Fruit fly (Drosophila melanogaster): ENCODE results near the gene CG13473.
A peak's percentile ranks its signal among the peaks of the same experiment; 100 is the strongest.

CG13473 gene

dm6 chr3L:14706461-14706880 is 22.1 kb upstream of the CG13473 start:
- no peak for TF ChIP-seq CG15710 (tag; optimal IDR thresholded peaks at IDR 0.05)
- TF ChIP-seq Pif1B (GFP tag; optimal IDR thresholded peaks at IDR 0.05) = peak; percentile 41
- TF ChIP-seq Pif1A (GFP tag; optimal IDR thresholded peaks at IDR 0.05) = peak; percentile 18
- no peak for TF ChIP-seq EcR (GFP tag; optimal IDR thresholded peaks at IDR 0.05)
- TF ChIP-seq CG12605 (GFP tag; IDR thresholded peaks at IDR 0.05) = peak; percentile 94

DNA sequence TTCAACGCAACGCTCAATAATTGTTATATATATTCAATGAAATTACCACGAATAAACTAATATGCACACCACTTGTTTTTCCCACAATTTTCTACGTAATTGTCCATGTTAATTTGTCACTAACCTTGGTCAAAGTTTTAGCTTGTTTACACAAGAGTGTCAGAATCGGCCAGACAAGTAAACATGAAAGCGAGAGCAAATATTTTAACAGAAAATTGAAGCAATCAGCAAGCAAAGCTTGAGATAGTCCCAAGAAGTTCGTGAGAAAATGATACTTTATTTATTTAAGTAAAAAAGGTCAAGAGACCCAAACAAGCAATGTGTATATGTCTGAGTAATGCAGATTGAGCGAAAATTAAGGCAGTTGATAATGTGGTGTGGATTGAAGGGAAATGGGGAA is 20.5 kb upstream of the CG13473 start:
- TF ChIP-seq Pif1A (GFP tag; optimal IDR thresholded peaks at IDR 0.05) (peak; percentile 41), rn (GFP tag; IDR thresholded peaks at IDR 0.05) (no peak)

dm6 chr3L:14712799-14713198 is 15.8 kb upstream of the CG13473 start:
- no peak for TF ChIP-seq D1 (tag; optimal IDR thresholded peaks at IDR 0.05)
- no peak for TF ChIP-seq CG14655 (GFP tag; optimal IDR thresholded peaks at IDR 0.05)
- TF ChIP-seq rn (GFP tag; IDR thresholded peaks at IDR 0.05) = no peak
- no peak for TF ChIP-seq CG32121 (GFP tag; IDR thresholded peaks at IDR 0.05)
- TF ChIP-seq EcR (GFP tag; optimal IDR thresholded peaks at IDR 0.05) = no peak
- no peak for TF ChIP-seq CG17806 (tag; optimal IDR thresholded peaks at IDR 0.05)
- no peak for TF ChIP-seq Snoo (tag; optimal IDR thresholded peaks at IDR 0.05)
- TF ChIP-seq CG4496 (GFP tag; IDR thresholded peaks at IDR 0.05) = no peak
- TF ChIP-seq CG8159 (tag; optimal IDR thresholded peaks at IDR 0.05) = no peak
- no peak for TF ChIP-seq gl (tag; optimal IDR thresholded peaks at IDR 0.05)
- TF ChIP-seq CG8301 (tag; optimal IDR thresholded peaks at IDR 0.05) = no peak
- TF ChIP-seq Pif1A (GFP tag; optimal IDR thresholded peaks at IDR 0.05) = no peak
- TF ChIP-seq CG34367 (tag; optimal IDR thresholded peaks at IDR 0.05) = no peak
- no peak for TF ChIP-seq CG13204 (GFP tag; optimal IDR thresholded peaks at IDR 0.05)
- no peak for TF ChIP-seq CG12605 (GFP tag; IDR thresholded peaks at IDR 0.05)
- no peak for TF ChIP-seq CG10348 (GFP tag; IDR thresholded peaks at IDR 0.05)
- TF ChIP-seq Ets98B (GFP tag; IDR thresholded peaks at IDR 0.05) = no peak
- TF ChIP-seq Pif1B (GFP tag; optimal IDR thresholded peaks at IDR 0.05) = no peak
- TF ChIP-seq fd96Ca (GFP tag; IDR thresholded peaks at IDR 0.05) = no peak

DNA sequence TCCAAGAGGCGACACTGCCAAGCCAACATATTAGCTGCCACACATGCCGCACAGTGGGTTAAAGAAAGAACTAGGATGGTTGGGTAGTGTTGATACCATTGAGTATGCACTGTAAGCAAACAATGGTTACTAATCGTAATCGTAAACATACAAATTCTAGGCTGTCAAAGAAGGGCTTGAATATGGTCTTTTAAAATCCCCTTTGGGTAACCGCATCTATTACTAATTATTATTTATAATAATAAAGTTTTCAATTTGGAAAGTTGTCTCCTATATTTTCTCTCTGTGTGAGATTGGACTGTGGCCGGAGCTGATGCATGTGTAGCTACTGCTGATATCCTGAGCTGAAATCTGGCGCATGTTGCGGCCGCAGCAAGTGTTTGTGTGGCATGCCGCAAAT is 3.2 kb downstream of the CG13473 start:
- TF ChIP-seq Pif1A (GFP tag; optimal IDR thresholded peaks at IDR 0.05) (peak; percentile 36), CG8159 (tag; optimal IDR thresholded peaks at IDR 0.05) (peak; percentile 60), fd96Ca (GFP tag; IDR thresholded peaks at IDR 0.05) (peak; percentile 72; the same call in 2 of the 3 replicates), CG14655 (GFP tag; optimal IDR thresholded peaks at IDR 0.05) (peak; percentile 61), Snoo (tag; optimal IDR thresholded peaks at IDR 0.05) (no peak), CG32121 (GFP tag; IDR thresholded peaks at IDR 0.05) (peak; percentile 49; the same call in 1 of the 2 replicates), Pif1B (GFP tag; optimal IDR thresholded peaks at IDR 0.05) (peak; percentile 28), CG4496 (GFP tag; IDR thresholded peaks at IDR 0.05) (0 out of 3 replicates have a peak, but pooled peaks have one; percentile 35), CG17806 (tag; optimal IDR thresholded peaks at IDR 0.05) (no peak)

dm6 chr3L:14733417-14733816 is 4.9 kb downstream of the CG13473 start, which contains the start of gene CG13471:
TSS of gene CG13471 (minus strand) at chr3L:14733517.
- TF ChIP-seq CG32121 (GFP tag; IDR thresholded peaks at IDR 0.05) (no peak), CG10348 (GFP tag; IDR thresholded peaks at IDR 0.05) (no peak), gl (tag; optimal IDR thresholded peaks at IDR 0.05) (no peak), Pif1A (GFP tag; optimal IDR thresholded peaks at IDR 0.05) (no peak), Ets98B (GFP tag; IDR thresholded peaks at IDR 0.05) (no peak), Snoo (tag; optimal IDR thresholded peaks at IDR 0.05) (no peak), rn (GFP tag; IDR thresholded peaks at IDR 0.05) (no peak), CG4496 (GFP tag; IDR thresholded peaks at IDR 0.05) (no peak), CG9948 (tag; optimal IDR thresholded peaks at IDR 0.05) (no peak), CG8301 (tag; optimal IDR thresholded peaks at IDR 0.05) (no peak), Pif1B (GFP tag; optimal IDR thresholded peaks at IDR 0.05) (no peak)

- TF ChIP-seq fd96Ca (GFP tag; IDR thresholded peaks at IDR 0.05) = no peak
- peak; percentile 62 for TF ChIP-seq EcR (GFP tag; optimal IDR thresholded peaks at IDR 0.05)
Observed at dm6 chr3L:14743106-14743692, 14.6 kb downstream of the CG13473 start.

DNA sequence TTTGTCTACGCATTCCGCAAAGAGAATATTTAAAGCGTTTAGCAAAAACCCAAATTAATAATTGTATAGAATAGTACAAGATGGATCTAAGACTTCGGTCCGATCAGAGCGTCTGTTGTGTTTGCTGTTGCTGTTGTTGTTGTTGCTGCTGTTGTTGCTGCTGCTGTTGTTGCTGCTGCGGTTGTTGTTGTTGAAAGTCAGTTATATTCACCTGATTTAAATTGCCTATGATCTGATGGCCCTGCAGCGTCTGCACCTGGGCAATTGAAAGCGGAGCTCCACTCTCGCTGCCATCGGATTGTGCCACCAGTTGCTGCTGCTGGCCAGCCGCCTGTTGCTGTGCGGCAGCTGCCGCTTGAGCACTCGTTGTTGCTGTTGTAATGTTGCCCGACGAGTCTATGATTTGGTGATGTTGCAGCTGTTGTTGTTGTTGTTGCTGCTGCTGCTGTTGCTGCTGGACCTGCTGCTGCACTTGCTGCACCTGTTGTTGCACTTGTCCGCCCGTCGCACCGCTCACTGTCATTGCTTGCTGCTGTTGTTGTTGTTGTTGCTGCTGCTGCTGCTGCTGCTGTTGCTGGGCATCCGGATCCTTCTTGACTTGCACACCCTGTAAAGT is 22.6 kb downstream of the CG13473 start:
- TF ChIP-seq CG13204 (GFP tag; optimal IDR thresholded peaks at IDR 0.05) (no peak), CG8159 (tag; optimal IDR thresholded peaks at IDR 0.05) (no peak), gl (tag; optimal IDR thresholded peaks at IDR 0.05) (no peak), CG4496 (GFP tag; IDR thresholded peaks at IDR 0.05) (no peak), fd96Ca (GFP tag; IDR thresholded peaks at IDR 0.05) (no peak), CG17806 (tag; optimal IDR thresholded peaks at IDR 0.05) (no peak), CG34367 (tag; optimal IDR thresholded peaks at IDR 0.05) (no peak), CG12605 (GFP tag; IDR thresholded peaks at IDR 0.05) (no peak), Ets98B (GFP tag; IDR thresholded peaks at IDR 0.05) (no peak), CG8301 (tag; optimal IDR thresholded peaks at IDR 0.05) (no peak), D1 (tag; optimal IDR thresholded peaks at IDR 0.05) (no peak), Snoo (tag; optimal IDR thresholded peaks at IDR 0.05) (no peak), Pif1A (GFP tag; optimal IDR thresholded peaks at IDR 0.05) (no peak)

All from whole organism, pupa.